Worm (Caenorhabditis elegans): ENCODE data around the gene tftc-5.

The tftc-5 gene

ce11 chrIII:4019801-4020200, 2.2 kb upstream of the tftc-5 start, which contains the start of gene snpc-3.4 (continued):
- TF ChIP-seq F37B4.10 (GFP tag; IDR thresholded peaks at IDR 0.05) (0 out of 2 replicates have a peak, but pooled peaks have one; percentile 20), athp-1 (tag; optimal IDR thresholded peaks at IDR 0.05) (peak; percentile 44), egrh-3 (GFP tag; IDR thresholded peaks at IDR 0.05) (0 out of 2 replicates have a peak, but pooled peaks have one; percentile 16), snpc-1.1 (tag; optimal IDR thresholded peaks at IDR 0.05; ENCODE audit: insufficient read depth) (peak; percentile 70), rcor-1 (GFP tag; IDR thresholded peaks at IDR 0.05) (peak; percentile 83), ztf-28 (GFP tag; IDR thresholded peaks at IDR 0.05) (peak; percentile 84; the same call in 1 of the 2 replicates), unc-130 (GFP tag; optimal IDR thresholded peaks at IDR 0.05) (peak; percentile 81), lin-54 (GFP tag; optimal IDR thresholded peaks at IDR 0.05) (peak; percentile 94), cebp-1 (GFP tag; IDR thresholded peaks at IDR 0.05) (no peak), cebp-1 (tag; optimal IDR thresholded peaks at IDR 0.05) (peak; percentile 53), B0019.2 (GFP tag; conservative IDR thresholded peaks at IDR 0.05) (peak; percentile 97), tlf-1 (GFP tag; optimal IDR thresholded peaks at IDR 0.05) (peak; percentile 94), nhr-27 (tag; optimal IDR thresholded peaks at IDR 0.05) (no peak), ztf-6 (GFP tag; IDR thresholded peaks at IDR 0.05) (0 out of 2 replicates have a peak, but pooled peaks have one; percentile 18), mes-4 (tag; optimal IDR thresholded peaks at IDR 0.05) (no peak), aptf-2 (GFP tag; conservative IDR thresholded peaks at IDR 0.05) (no peak), ceh-91 (GFP tag; IDR thresholded peaks at IDR 0.05) (peak; percentile 96), ceh-58 (GFP tag; IDR thresholded peaks at IDR 0.05) (no peak), nhr-90 (tag; optimal IDR thresholded peaks at IDR 0.05) (no peak), C17E4.6 (GFP tag; IDR thresholded peaks at IDR 0.05) (peak; percentile 86), C06A6.2 (GFP tag; conservative IDR thresholded peaks at IDR 0.05) (no peak), ceh-79 (tag; optimal IDR thresholded peaks at IDR 0.05) (no peak), ztf-22 (GFP tag; optimal IDR thresholded peaks at IDR 0.05) (no peak), bed-1 (GFP tag; IDR thresholded peaks at IDR 0.05) (no peak), repo-1 (tag; optimal IDR thresholded peaks at IDR 0.05) (no peak), gei-17 (GFP tag; optimal IDR thresholded peaks at IDR 0.05) (no peak), hrde-1 (tag; optimal IDR thresholded peaks at IDR 0.05; ENCODE audit: borderline replicate concordance) (peak; percentile 4), Y56A3A.18 (GFP tag; IDR thresholded peaks at IDR 0.05) (no peak), F33H1.4 (GFP tag; IDR thresholded peaks at IDR 0.05) (peak; percentile 86), F39B2.1 (GFP tag; IDR thresholded peaks at IDR 0.05) (no peak), xnd-1 (tag; optimal IDR thresholded peaks at IDR 0.05) (peak; percentile 94), F57C9.4 (tag; optimal IDR thresholded peaks at IDR 0.05) (no peak), dpl-1 (GFP tag; optimal IDR thresholded peaks at IDR 0.05) (peak; percentile 96), F10E7.11 (tag; optimal IDR thresholded peaks at IDR 0.05) (no peak), nhr-80 (tag; optimal IDR thresholded peaks at IDR 0.05) (no peak), F23B12.7 (tag; optimal IDR thresholded peaks at IDR 0.05; ENCODE audit: insufficient read depth) (peak; percentile 21), die-1 (tag; optimal IDR thresholded peaks at IDR 0.05) (no peak), T26A5.8 (tag; optimal IDR thresholded peaks at IDR 0.05) (no peak), ztf-3 (GFP tag; optimal IDR thresholded peaks at IDR 0.05) (no peak), snpc-1.3 (tag; optimal IDR thresholded peaks at IDR 0.05; ENCODE audit: insufficient read depth) (peak; percentile 73), pha-4 (tag; optimal IDR thresholded peaks at IDR 0.05) (no peak), dox-1 (GFP tag; IDR thresholded peaks at IDR 0.05) (peak; percentile 92), B0035.1 (tag; optimal IDR thresholded peaks at IDR 0.05) (no peak), pbrm-1 (GFP tag; IDR thresholded peaks at IDR 0.05) (peak; percentile 88), atf-7 (tag; optimal IDR thresholded peaks at IDR 0.05) (no peak), T07F8.4 (tag; optimal IDR thresholded peaks at IDR 0.05) (no peak), ztf-25 (GFP tag; IDR thresholded peaks at IDR 0.05) (no peak), ZK185.1 (tag; optimal IDR thresholded peaks at IDR 0.05; ENCODE audit: poor library complexity, severe bottlenecking) (peak; percentile 9), chd-7 (tag; optimal IDR thresholded peaks at IDR 0.05) (no peak)

All from whole organism, young adult.